Fruit fly (Drosophila melanogaster): ENCODE data around the gene ro.

Gene ro

dm6 chr3R:26915463-26915925 lies 34.5 kb upstream of the ro start, which contains the start of gene CG46339 (continued):
- TF ChIP-seq hbn (GFP tag; IDR thresholded peaks at IDR 0.05; ENCODE audit: partially characterized antibody) (no peak), Aef1 (GFP tag; IDR thresholded peaks at IDR 0.05) (no peak), CG3065 (GFP tag; optimal IDR thresholded peaks at IDR 0.05) (no peak), CG31224 (GFP tag; IDR thresholded peaks at IDR 0.05) (no peak), Hr78 (GFP tag; optimal IDR thresholded peaks at IDR 0.05) (no peak), lmd (GFP tag; IDR thresholded peaks at IDR 0.05) (peak; percentile 36), Scr (GFP tag; IDR thresholded peaks at IDR 0.05; ENCODE audit: partially characterized antibody) (peak; percentile 37), CG10959 (GFP tag; IDR thresholded peaks at IDR 0.05) (no peak), CG43689 (GFP tag; IDR thresholded peaks at IDR 0.05) (no peak), tin (GFP tag; optimal IDR thresholded peaks at IDR 0.05) (peak; percentile 24), ranshi (GFP tag; IDR thresholded peaks at IDR 0.05) (0 out of 2 replicates have a peak, but pooled peaks have one; percentile 15), repo (GFP tag; optimal IDR thresholded peaks at IDR 0.05) (no peak), ash1 (GFP tag; optimal IDR thresholded peaks at IDR 0.05) (peak; percentile 79), amos (GFP tag; IDR thresholded peaks at IDR 0.05; ENCODE audit: partially characterized antibody) (peak; percentile 54; the same call in 1 of the 2 replicates), CG8290 (GFP tag; optimal IDR thresholded peaks at IDR 0.05) (no peak), CG8290 (tag; optimal IDR thresholded peaks at IDR 0.05) (peak in 1 of 2 experiments; percentile 87), ara (GFP tag; IDR thresholded peaks at IDR 0.05) (peak; percentile 60), CG8478 (optimal IDR thresholded peaks at IDR 0.05) (no peak), CG8359 (GFP tag; optimal IDR thresholded peaks at IDR 0.05; ENCODE audit: borderline replicate concordance) (no peak)

dm6 chr3R:26912615-26913014 lies 31.6 kb upstream of the ro start, which contains the start of gene Ets97D:
Ets97D (minus strand) TSS chr3R:26912886.
- no peak for TF ChIP-seq CG10979 (tag; optimal IDR thresholded peaks at IDR 0.05)
- TF ChIP-seq ERR (GFP tag; optimal IDR thresholded peaks at IDR 0.05): no peak
- no peak for TF ChIP-seq Vsx1 (GFP tag; optimal IDR thresholded peaks at IDR 0.05)
- no peak for TF ChIP-seq CG9727 (GFP tag; optimal IDR thresholded peaks at IDR 0.05)
- TF ChIP-seq jumu (GFP tag; optimal IDR thresholded peaks at IDR 0.05): no peak
- TF ChIP-seq zfh2 (GFP tag; optimal IDR thresholded peaks at IDR 0.05): no peak
- no peak for TF ChIP-seq onecut (GFP tag; IDR thresholded peaks at IDR 0.05)
- peak; percentile 79 for TF ChIP-seq dm (GFP tag; optimal IDR thresholded peaks at IDR 0.05)
- peak; percentile 63 for TF ChIP-seq CG14710 (tag; optimal IDR thresholded peaks at IDR 0.05)
- TF ChIP-seq CkIIα-i1 (GFP tag; IDR thresholded peaks at IDR 0.05): no peak
- no peak for TF ChIP-seq CG3726 (GFP tag; IDR thresholded peaks at IDR 0.05)
- no peak for TF ChIP-seq GATAe (GFP tag; conservative IDR thresholded peaks at IDR 0.05)
- peak; percentile 84 for TF ChIP-seq Ets97D (GFP tag; optimal IDR thresholded peaks at IDR 0.05)
- TF ChIP-seq CG8924 (tag; optimal IDR thresholded peaks at IDR 0.05): peak; percentile 63
- no peak for TF ChIP-seq D19B (GFP tag; optimal IDR thresholded peaks at IDR 0.05)
- no peak for TF ChIP-seq amos (GFP tag; IDR thresholded peaks at IDR 0.05; ENCODE audit: partially characterized antibody)
- TF ChIP-seq sug (tag; optimal IDR thresholded peaks at IDR 0.05): peak; percentile 15
- TF ChIP-seq Sry-δ (GFP tag; optimal IDR thresholded peaks at IDR 0.05): peak; percentile 27
- no peak for TF ChIP-seq Kr (GFP tag; optimal IDR thresholded peaks at IDR 0.05)
- TF ChIP-seq ken (GFP tag; IDR thresholded peaks at IDR 0.05): no peak
- no peak for TF ChIP-seq kay (GFP tag; optimal IDR thresholded peaks at IDR 0.05)
- no peak for TF ChIP-seq CG8290 (GFP tag; optimal IDR thresholded peaks at IDR 0.05)
- TF ChIP-seq CG8290 (tag; optimal IDR thresholded peaks at IDR 0.05): peak in 1 of 2 experiments; percentile 68
- TF ChIP-seq CG6254 (GFP tag; optimal IDR thresholded peaks at IDR 0.05): no peak
- TF ChIP-seq klu (GFP tag; IDR thresholded peaks at IDR 0.05): no peak
- TF ChIP-seq H15 (GFP tag; IDR thresholded peaks at IDR 0.05): no peak
- TF ChIP-seq CG2120 (GFP tag; optimal IDR thresholded peaks at IDR 0.05): no peak
- TF ChIP-seq Lhr (GFP tag; optimal IDR thresholded peaks at IDR 0.05): peak; percentile 44
- TF ChIP-seq CG10654 (GFP tag; optimal IDR thresholded peaks at IDR 0.05): no peak
- peak; percentile 36; the same call in 2 of the 3 replicates for TF ChIP-seq CG34224 (GFP tag; IDR thresholded peaks at IDR 0.05; ENCODE audit: partially characterized antibody)
- TF ChIP-seq gfzf (GFP tag; optimal IDR thresholded peaks at IDR 0.05): peak; percentile 95
- TF ChIP-seq Hr51 (GFP tag; optimal IDR thresholded peaks at IDR 0.05): no peak
- TF ChIP-seq CG2116 (GFP tag; optimal IDR thresholded peaks at IDR 0.05): peak; percentile 69
- peak; percentile 100 for TF ChIP-seq Dp (GFP tag; optimal IDR thresholded peaks at IDR 0.05)
- peak; percentile 25 for TF ChIP-seq B-H2 (GFP tag; optimal IDR thresholded peaks at IDR 0.05)

Data from whole organism, embryonic.